Fruit fly (Drosophila melanogaster) whole organism, pupa: ENCODE results near the gene CG16779.

ENCODE experiments used
- Ets98B ChIP-seq: fragments of 200-800 bp; sonication (Bioruptor generic); IDR thresholded peaks from 2 replicates; pipeline ENCODE4 v1.3.6; 2022; ENCODE audit warnings: missing biosample characterization, missing genetic modification characterization
- Pif1B ChIP-seq: fragments of 200-800 bp; sonication (Bioruptor generic); optimal IDR thresholded peaks from 3 replicates; lab custom pipeline; 2016; ENCODE audit warnings: missing biosample characterization, missing genetic modification characterization

DNA sequence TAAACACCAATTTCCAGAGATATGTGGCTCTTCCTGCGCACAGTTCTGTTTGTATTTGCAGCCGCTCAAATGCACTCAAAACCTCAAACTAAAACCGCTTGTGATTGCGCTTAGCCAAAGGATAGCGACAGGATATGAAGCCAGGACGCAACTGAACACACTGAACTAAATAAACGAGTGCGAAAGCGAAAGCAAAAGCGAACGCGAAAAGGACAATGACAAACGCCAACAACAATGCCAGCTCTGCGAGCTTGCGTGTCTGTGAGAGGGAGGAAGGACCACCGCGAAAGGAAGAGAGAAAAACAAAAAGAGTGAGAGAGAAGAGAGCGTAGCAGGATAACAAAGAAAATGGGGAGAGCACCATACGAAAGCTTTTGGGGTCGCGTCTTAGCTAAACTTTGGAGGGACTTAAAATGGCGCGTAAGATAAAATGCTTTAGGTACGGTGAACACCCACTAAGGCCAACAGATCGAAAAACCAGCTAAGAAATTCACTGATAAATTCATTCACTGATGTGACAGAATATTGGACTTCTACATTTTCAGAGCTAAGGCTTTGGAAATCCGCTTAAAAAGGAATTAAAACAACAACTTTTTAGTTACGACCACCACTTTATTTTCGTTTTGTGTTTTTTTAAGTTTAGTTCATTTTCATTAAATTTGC, 32.9 kb downstream of the CG16779 start, which contains the start of gene GstZ2:
- TF ChIP-seq Ets98B (GFP tag; lab: Robert Waterston, UW) (no peak), Pif1B (GFP tag; lab: Kevin White, UChicago) (no peak)
